Fruit fly (Drosophila melanogaster): ENCODE results near the gene PNKP.

Gene PNKP

DNA sequence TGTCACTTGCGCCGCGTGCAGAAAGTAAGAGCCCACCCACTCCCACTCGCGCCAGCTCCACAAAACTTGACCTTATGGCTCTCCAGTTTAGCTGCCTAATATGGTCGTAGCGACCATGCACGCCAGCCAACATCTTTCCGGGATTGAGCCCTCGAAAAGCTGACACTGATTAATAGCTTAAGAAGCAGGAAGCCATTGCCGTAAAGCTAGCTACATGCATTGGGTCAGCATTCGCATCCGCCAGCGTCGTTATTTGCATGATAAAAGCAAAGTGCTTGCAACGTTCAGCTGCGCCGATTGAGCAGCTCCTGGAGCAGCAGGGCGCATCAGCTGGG lies 36.4 kb downstream of the PNKP start:
- TF ChIP-seq CG8301 (tag; optimal IDR thresholded peaks at IDR 0.05) (no peak), CG32121 (GFP tag; IDR thresholded peaks at IDR 0.05) (no peak), CG13204 (GFP tag; optimal IDR thresholded peaks at IDR 0.05) (no peak), fd96Ca (GFP tag; IDR thresholded peaks at IDR 0.05) (no peak), D1 (tag; optimal IDR thresholded peaks at IDR 0.05) (no peak), Pif1B (GFP tag; optimal IDR thresholded peaks at IDR 0.05) (no peak), CG9948 (tag; optimal IDR thresholded peaks at IDR 0.05) (no peak), CG34367 (tag; optimal IDR thresholded peaks at IDR 0.05) (no peak), Snoo (tag; optimal IDR thresholded peaks at IDR 0.05) (no peak), rn (GFP tag; IDR thresholded peaks at IDR 0.05) (no peak), Pif1A (GFP tag; optimal IDR thresholded peaks at IDR 0.05) (no peak), CG8159 (tag; optimal IDR thresholded peaks at IDR 0.05) (no peak), gl (tag; optimal IDR thresholded peaks at IDR 0.05) (no peak), CG14655 (GFP tag; optimal IDR thresholded peaks at IDR 0.05) (no peak)

DNA sequence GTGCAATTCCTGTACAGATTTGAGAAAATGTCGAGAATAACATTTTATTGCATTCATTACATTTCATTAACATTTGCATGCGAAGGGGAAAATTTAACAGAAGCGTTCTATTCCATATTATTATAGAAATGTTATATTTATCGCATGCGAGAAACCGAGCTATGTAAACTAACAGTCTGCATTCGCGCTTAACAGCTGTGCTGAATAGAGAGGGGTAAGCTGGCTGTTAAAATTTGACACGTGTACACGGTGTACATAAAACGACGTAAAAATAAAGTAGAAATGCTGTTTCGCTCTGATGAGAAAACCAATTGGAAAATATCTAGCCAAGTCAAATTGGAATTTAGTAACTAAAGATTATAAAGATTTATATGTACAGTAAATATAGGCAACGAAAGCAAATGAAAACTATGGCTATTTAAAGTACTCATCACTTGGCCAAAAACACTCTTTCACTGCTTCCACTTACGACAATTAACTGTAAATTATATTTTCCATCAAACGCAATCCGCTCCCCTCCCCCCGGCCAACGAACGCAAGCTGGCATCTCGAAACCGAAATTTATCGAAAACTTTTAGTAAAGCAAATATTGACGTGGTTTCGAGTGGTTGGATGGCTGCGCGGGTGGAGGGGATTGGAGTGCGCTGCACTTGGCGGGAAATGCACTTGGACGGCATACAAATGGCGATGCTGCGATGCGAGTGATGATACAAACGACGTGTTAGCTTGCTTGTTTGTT lies 37.0 kb downstream of the PNKP start:
- TF ChIP-seq Pif1B (GFP tag; optimal IDR thresholded peaks at IDR 0.05): no peak
- TF ChIP-seq Pif1A (GFP tag; optimal IDR thresholded peaks at IDR 0.05): no peak
- no peak for TF ChIP-seq CG13204 (GFP tag; optimal IDR thresholded peaks at IDR 0.05)
- TF ChIP-seq D1 (tag; optimal IDR thresholded peaks at IDR 0.05): no peak
- no peak for TF ChIP-seq fd96Ca (GFP tag; IDR thresholded peaks at IDR 0.05)
- TF ChIP-seq CG8159 (tag; optimal IDR thresholded peaks at IDR 0.05): no peak
- TF ChIP-seq Snoo (tag; optimal IDR thresholded peaks at IDR 0.05): no peak
- no peak for TF ChIP-seq CG10348 (GFP tag; IDR thresholded peaks at IDR 0.05)
- TF ChIP-seq gl (tag; optimal IDR thresholded peaks at IDR 0.05): no peak
- no peak for TF ChIP-seq CG32121 (GFP tag; IDR thresholded peaks at IDR 0.05)
- TF ChIP-seq rn (GFP tag; IDR thresholded peaks at IDR 0.05): no peak
- no peak for TF ChIP-seq CG17806 (tag; optimal IDR thresholded peaks at IDR 0.05)
- TF ChIP-seq CG12605 (GFP tag; IDR thresholded peaks at IDR 0.05): no peak
- TF ChIP-seq CG4496 (GFP tag; IDR thresholded peaks at IDR 0.05): no peak
- TF ChIP-seq CG14655 (GFP tag; optimal IDR thresholded peaks at IDR 0.05): no peak
- TF ChIP-seq CG34367 (tag; optimal IDR thresholded peaks at IDR 0.05): no peak

DNA sequence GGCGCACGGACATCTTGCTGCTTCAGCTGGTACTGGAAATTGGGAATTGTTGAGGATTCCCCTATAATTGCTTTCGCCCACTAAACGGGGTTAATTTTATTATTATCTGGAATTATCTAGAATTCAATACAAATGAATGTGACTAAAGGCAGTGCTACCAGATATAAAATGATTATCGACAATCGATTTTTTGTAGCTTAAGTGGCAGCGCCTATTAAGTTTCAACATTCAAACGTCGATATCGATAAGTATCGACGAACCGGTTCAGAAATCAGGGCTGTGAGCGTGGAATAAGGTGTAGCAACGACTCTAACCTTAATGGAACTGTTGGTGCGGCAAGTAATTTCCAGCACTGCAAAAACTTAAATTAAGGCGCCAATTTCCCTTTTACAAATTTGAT lies 38.2 kb downstream of the PNKP start, which contains the start of gene Sgt1:
Gene Sgt1, minus strand, starts transcription at position 165 of the 400 bp plus-strand sequence.
- TF ChIP-seq CG14655 (GFP tag; optimal IDR thresholded peaks at IDR 0.05) (no peak), CG32121 (GFP tag; IDR thresholded peaks at IDR 0.05) (0 out of 2 replicates have a peak, but pooled peaks have one; percentile 11)

DNA sequence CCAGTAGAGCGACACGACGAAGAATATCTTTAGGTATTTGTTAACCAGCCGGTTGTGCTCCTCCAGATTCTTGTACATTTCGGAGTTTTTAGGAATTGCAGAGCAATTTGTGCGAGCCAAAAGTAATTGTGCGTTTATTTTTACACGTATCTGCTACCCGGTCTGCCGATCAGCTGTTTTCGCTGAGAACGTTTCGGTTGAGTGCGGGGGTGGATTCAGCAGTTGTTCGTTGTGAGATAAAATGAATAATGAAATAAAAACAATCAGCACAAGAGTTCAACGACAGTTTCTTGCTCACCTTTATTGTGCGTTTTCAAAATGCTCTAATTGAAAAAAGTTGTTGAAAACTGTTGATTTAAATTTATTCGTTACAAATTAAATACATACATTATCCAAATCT lies 39.5 kb downstream of the PNKP start, which contains the start of gene nac:
Gene nac, minus strand, starts transcription at position 176 of the 400 bp plus-strand sequence.
- TF ChIP-seq D1 (tag; optimal IDR thresholded peaks at IDR 0.05): peak; percentile 37
- peak; percentile 7; the same call in 1 of the 2 replicates for TF ChIP-seq Ets98B (GFP tag; IDR thresholded peaks at IDR 0.05)
- TF ChIP-seq Snoo (tag; optimal IDR thresholded peaks at IDR 0.05): no peak
- TF ChIP-seq Pif1B (GFP tag; optimal IDR thresholded peaks at IDR 0.05): no peak
- TF ChIP-seq CG12605 (GFP tag; IDR thresholded peaks at IDR 0.05): no peak
- no peak for TF ChIP-seq CG34367 (tag; optimal IDR thresholded peaks at IDR 0.05)
- TF ChIP-seq EcR (GFP tag; optimal IDR thresholded peaks at IDR 0.05): peak; percentile 25
- no peak for TF ChIP-seq CG17806 (tag; optimal IDR thresholded peaks at IDR 0.05)
- peak; percentile 32; the same call in 1 of the 2 replicates for TF ChIP-seq CG32121 (GFP tag; IDR thresholded peaks at IDR 0.05)

DNA sequence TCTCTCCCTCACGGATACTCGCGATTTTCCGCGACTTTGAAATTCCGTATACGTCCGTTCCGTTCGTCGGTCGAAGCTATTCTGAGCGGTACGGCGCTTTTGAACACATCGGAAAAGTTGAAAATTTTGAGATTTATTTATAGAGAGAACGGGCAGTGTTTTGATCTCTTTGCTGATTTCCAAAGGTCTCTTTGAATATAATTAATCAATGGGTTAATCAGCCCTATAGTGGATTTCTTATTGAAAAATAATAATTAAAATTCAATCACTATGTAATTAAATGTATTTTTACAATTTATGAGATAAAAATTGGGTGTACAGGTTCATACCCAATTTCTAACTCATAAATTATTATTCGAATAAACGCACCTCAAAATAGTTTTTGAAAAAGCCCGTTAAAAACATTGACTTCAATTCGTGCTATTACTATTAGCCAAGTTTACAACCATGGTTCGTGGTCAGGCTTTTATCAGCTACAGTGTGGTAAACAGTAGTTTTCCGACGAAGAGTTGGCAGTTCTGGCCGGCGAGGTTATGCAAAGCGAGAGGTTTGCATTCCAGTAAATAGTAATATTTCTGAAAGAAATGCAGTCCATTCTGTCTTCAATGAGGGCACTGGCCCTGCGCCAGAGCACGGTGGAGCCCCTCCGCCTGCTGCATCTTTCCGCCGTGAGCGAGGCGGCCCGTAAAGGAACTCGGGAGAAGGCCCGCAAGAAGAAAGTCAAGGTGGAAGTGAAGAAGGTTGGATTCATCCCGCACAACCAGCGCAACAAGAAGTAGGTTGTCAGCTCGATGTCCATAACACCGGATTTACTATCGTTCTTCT lies 42.2 kb downstream of the PNKP start, which contains the start of the genes CG9626 and mRpL1:
Gene CG9626, minus strand, starts transcription at position 51 of the 825 bp plus-strand sequence.
Gene mRpL1, plus strand, starts transcription at position 513 of the 825 bp plus-strand sequence.
- TF ChIP-seq Snoo (tag; optimal IDR thresholded peaks at IDR 0.05): no peak
- TF ChIP-seq EcR (GFP tag; optimal IDR thresholded peaks at IDR 0.05): no peak
- no peak for TF ChIP-seq CG32121 (GFP tag; IDR thresholded peaks at IDR 0.05)
- peak; percentile 53; the same call in 2 of the 3 replicates for TF ChIP-seq CG4496 (GFP tag; IDR thresholded peaks at IDR 0.05)
- TF ChIP-seq CG13204 (GFP tag; optimal IDR thresholded peaks at IDR 0.05): no peak

DNA sequence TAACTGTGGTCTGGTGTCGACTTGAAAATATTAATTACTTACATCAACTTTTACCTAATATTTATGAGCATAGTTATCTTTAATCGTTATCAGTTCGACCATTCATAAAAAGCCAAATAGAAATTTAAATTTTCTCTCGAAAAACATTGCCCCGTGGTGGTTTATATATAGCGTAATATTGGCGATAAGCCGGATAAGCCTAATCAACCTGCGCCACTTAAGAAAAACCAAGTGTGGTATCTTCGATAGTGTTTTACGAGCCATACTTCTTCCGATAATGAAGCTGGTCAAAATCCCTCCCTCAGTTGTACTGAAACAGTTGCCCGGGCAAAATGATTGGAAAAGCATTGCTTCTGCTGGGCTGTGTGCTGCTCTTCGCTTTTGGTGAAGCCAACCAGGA lies 51.3 kb downstream of the PNKP start, which contains the start of gene CG31463:
Gene CG31463, plus strand, starts transcription at position 302 of the 400 bp plus-strand sequence.
- TF ChIP-seq CG13204 (GFP tag; optimal IDR thresholded peaks at IDR 0.05) (no peak), CG15710 (tag; optimal IDR thresholded peaks at IDR 0.05) (no peak), gl (tag; optimal IDR thresholded peaks at IDR 0.05) (no peak), CG14655 (GFP tag; optimal IDR thresholded peaks at IDR 0.05) (no peak), fd96Ca (GFP tag; IDR thresholded peaks at IDR 0.05) (no peak), CG17806 (tag; optimal IDR thresholded peaks at IDR 0.05) (no peak), CG8301 (tag; optimal IDR thresholded peaks at IDR 0.05) (no peak), CG12605 (GFP tag; IDR thresholded peaks at IDR 0.05) (no peak), Pif1A (GFP tag; optimal IDR thresholded peaks at IDR 0.05) (no peak), CG9948 (tag; optimal IDR thresholded peaks at IDR 0.05) (no peak), Snoo (tag; optimal IDR thresholded peaks at IDR 0.05) (no peak), Pif1B (GFP tag; optimal IDR thresholded peaks at IDR 0.05) (no peak), D1 (tag; optimal IDR thresholded peaks at IDR 0.05) (no peak), CG34367 (tag; optimal IDR thresholded peaks at IDR 0.05) (no peak), rn (GFP tag; IDR thresholded peaks at IDR 0.05) (no peak)

All from whole organism, pupa.